Fruit fly (Drosophila melanogaster): ENCODE results near the gene Asciz.

The Asciz gene

DNA sequence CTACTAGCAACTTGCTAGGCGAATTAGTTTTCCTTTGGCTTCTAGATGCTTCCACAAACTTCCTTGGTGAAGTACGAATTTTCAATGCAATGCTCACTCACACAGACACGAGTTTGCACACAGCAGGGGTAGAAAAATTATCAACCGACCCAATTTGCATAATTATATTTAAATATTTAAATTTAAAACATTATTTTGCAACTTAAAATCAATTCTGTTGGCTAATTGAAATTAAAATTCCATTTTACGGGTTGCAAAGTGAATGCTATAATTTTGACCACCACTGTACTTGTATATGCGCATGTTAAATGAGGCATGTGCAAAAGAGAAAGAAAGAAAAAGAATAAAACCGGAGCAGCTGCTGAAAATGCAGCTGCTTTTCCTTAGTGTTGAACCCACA, 28.0 kb upstream of the Asciz start (continued):
- TF ChIP-seq BEAF-32 (GFP tag; optimal IDR thresholded peaks at IDR 0.05) (no peak), MTF-1 (GFP tag; optimal IDR thresholded peaks at IDR 0.05; ENCODE audit: borderline replicate concordance) (peak; percentile 89), sim (GFP tag; IDR thresholded peaks at IDR 0.05) (peak; percentile 92), CG12942 (GFP tag; optimal IDR thresholded peaks at IDR 0.05) (peak; percentile 80), Sox102F (GFP tag; optimal IDR thresholded peaks at IDR 0.05) (peak; percentile 96), CG17568 (GFP tag; optimal IDR thresholded peaks at IDR 0.05) (no peak), ftz-f1 (GFP tag; optimal IDR thresholded peaks at IDR 0.05) (no peak), Elba2 (GFP tag; optimal IDR thresholded peaks at IDR 0.05) (peak; percentile 55), E2f2 (GFP tag; IDR thresholded peaks at IDR 0.05) (peak; percentile 72), Camta (GFP tag; optimal IDR thresholded peaks at IDR 0.05) (peak; percentile 32), CG17802 (tag; optimal IDR thresholded peaks at IDR 0.05) (peak; percentile 78), CG14441 (GFP tag; IDR thresholded peaks at IDR 0.05) (peak; percentile 94), Poxn (GFP tag; IDR thresholded peaks at IDR 0.05) (peak; percentile 54; the same call in 1 of the 2 replicates), Gug (GFP tag; IDR thresholded peaks at IDR 0.05) (peak; percentile 88), GATAe (GFP tag; conservative IDR thresholded peaks at IDR 0.05) (peak; percentile 43; the same call in 1 of the 2 replicates), CG30020 (tag; optimal IDR thresholded peaks at IDR 0.05) (peak; percentile 48), chn (GFP tag; optimal IDR thresholded peaks at IDR 0.05) (peak; percentile 76), salm (tag; optimal IDR thresholded peaks at IDR 0.05) (peak; percentile 90), vfl (GFP tag; optimal IDR thresholded peaks at IDR 0.05) (peak; percentile 41), CG13296 (GFP tag; optimal IDR thresholded peaks at IDR 0.05) (peak; percentile 92), nerfin-1 (tag; optimal IDR thresholded peaks at IDR 0.05) (peak; percentile 82), kah (GFP tag; optimal IDR thresholded peaks at IDR 0.05) (peak; percentile 88), CG34224 (GFP tag; IDR thresholded peaks at IDR 0.05; ENCODE audit: partially characterized antibody) (no peak), CG10366 (GFP tag; IDR thresholded peaks at IDR 0.05) (peak; percentile 94), Spps (tag; optimal IDR thresholded peaks at IDR 0.05) (peak; percentile 89), repo (GFP tag; optimal IDR thresholded peaks at IDR 0.05) (peak; percentile 48), pum (GFP tag; optimal IDR thresholded peaks at IDR 0.05) (peak; percentile 46), CG5180 (GFP tag; optimal IDR thresholded peaks at IDR 0.05) (peak; percentile 80), CG3281 (GFP tag; optimal IDR thresholded peaks at IDR 0.05) (peak; percentile 93), dysf (GFP tag; IDR thresholded peaks at IDR 0.05) (peak; percentile 94), CG30431 (GFP tag; optimal IDR thresholded peaks at IDR 0.05) (peak; percentile 84), zfh2 (GFP tag; optimal IDR thresholded peaks at IDR 0.05) (peak; percentile 14), CG8944 (GFP tag; optimal IDR thresholded peaks at IDR 0.05) (peak; percentile 31), CG13624 (GFP tag; optimal IDR thresholded peaks at IDR 0.05) (peak; percentile 23), CG3847 (GFP tag; IDR thresholded peaks at IDR 0.05) (peak; percentile 88), CG11504 (tag; optimal IDR thresholded peaks at IDR 0.05) (peak; percentile 95), lbe (GFP tag; optimal IDR thresholded peaks at IDR 0.05) (peak; percentile 94), CG6791 (GFP tag; IDR thresholded peaks at IDR 0.05; ENCODE audit: partially characterized antibody) (no peak), tap (tag; optimal IDR thresholded peaks at IDR 0.05) (peak; percentile 92), CG2712 (tag; optimal IDR thresholded peaks at IDR 0.05) (peak; percentile 95), CG14667 (GFP tag; IDR thresholded peaks at IDR 0.05) (peak; percentile 90), CG15601 (tag; optimal IDR thresholded peaks at IDR 0.05) (peak; percentile 89), ash1 (GFP tag; optimal IDR thresholded peaks at IDR 0.05) (peak; percentile 63), CG12219 (GFP tag; optimal IDR thresholded peaks at IDR 0.05) (peak; percentile 92), z (GFP tag; IDR thresholded peaks at IDR 0.05) (0 out of 3 replicates have a peak, but pooled peaks have one; percentile 32), CG15269 (tag; optimal IDR thresholded peaks at IDR 0.05) (peak; percentile 96), Xrp1 (GFP tag; IDR thresholded peaks at IDR 0.05) (peak; percentile 97), CG7745 (tag; optimal IDR thresholded peaks at IDR 0.05) (peak; percentile 56), CG12071 (GFP tag; optimal IDR thresholded peaks at IDR 0.05) (peak; percentile 91), ewg (GFP tag; optimal IDR thresholded peaks at IDR 0.05) (peak; percentile 94)
